Fruit fly (Drosophila melanogaster) S2 (cell line): ENCODE results near the gene Cyp309a2.

Experiments
- CG8478 ChIP-seq: fragments of >200 bp; optimal IDR thresholded peaks from 2 replicates; lab custom pipeline; 2018
- CTCF ChIP-seq, 2 experiments: fragments of >200 bp; optimal IDR thresholded peaks; 2 replicates each; lab custom pipeline; 2018

Gene Cyp309a2

DNA sequence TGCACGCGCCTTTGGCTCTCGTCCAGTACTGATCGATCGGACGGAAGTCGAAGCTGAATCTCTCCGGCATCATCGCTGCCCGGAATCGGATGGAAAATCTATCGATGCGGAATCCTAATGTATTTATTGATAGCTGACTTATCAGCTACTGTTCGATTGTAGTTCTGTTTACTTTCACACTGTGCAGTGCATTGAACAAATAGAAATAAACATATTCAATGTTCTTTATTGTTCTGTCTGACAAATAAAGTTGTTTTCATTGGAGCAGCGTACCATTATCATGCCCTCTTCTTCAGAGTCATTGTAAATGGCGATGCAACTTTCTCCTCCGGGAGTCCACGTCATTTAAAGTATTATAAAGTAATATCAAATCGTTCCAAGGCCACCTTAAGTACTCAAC lies at the start of gene Cyp309a2:
Cyp309a2 (minus strand) TSS at position 101 of the 400 bp plus-strand sequence.
- TF ChIP-seq CTCF (optimal IDR thresholded peaks at IDR 0.05; lab: Kevin White, UChicago) (no peak), CG8478 (lab: Kevin White, UChicago) (no peak)

DNA sequence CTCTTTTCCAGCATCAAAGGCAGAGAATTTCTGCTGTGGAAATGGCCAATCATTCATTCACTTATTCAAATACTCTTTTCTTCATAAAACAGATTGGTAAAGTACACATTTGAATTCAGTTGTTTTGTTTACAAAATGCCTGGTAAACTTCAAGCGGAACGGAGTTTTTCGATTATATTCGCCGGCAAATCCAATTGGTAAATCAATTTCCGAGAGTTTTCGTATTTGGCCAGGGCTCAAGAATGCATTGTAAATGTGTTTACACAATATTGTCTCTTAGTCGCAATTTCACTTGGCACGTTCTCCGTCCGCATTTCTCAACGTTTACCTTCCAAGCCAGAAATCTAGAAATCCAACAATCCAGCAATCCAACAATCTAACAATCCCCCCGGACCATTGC lies 47.0 kb upstream of the Cyp309a2 start, which contains the start of gene CG43403:
CG43403 (plus strand) TSS at position 301 of the 400 bp plus-strand sequence.
- TF ChIP-seq CG8478 (lab: Kevin White, UChicago) (no peak), CTCF (optimal IDR thresholded peaks at IDR 0.05; lab: Kevin White, UChicago) (no peak)

DNA sequence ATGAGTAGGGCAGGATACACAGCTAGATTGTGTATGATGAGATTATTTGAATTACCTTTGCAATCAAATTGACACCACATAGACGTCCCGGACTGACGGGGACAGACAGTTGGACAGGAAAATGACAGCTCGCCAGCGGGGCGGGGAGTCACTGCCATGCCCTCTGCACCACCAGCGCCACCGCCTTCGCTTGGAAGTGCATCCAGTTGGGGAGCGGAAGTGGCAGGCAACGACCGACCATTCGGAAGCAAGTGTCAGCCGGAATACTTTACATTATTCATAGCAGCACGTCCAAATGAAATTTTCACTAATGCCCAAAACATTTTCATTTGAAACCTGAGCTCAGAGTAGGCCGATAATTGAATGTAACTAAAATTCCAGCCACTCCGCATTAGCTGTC lies 36.9 kb upstream of the Cyp309a2 start, which contains the start of gene CG15395:
CG15395 (plus strand) TSS at position 301 of the 400 bp plus-strand sequence.
- TF ChIP-seq CTCF (optimal IDR thresholded peaks at IDR 0.05; lab: Kevin White, UChicago) (no peak), CG8478 (lab: Kevin White, UChicago) (no peak)

DNA sequence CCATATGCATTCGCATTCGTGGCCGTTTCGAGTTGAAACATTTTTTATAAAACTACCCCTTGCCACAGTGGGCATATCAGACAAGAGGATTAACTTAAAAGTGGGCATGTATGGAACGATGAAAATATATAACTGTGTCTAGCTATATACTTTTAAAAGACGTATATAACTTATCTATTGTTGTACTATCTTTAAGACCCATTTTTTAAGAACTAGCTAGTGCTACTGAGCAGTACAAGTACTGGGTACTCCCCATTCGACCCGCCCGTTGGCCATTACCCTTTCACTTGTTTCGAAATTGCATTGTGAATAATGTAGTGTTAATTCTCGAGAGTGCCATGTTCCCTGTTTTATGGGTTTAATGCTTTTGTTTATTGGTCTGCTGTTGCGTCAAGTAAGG lies 33.9 kb upstream of the Cyp309a2 start:
- no peak for TF ChIP-seq CG8478 (lab: Kevin White, UChicago)
- TF ChIP-seq CTCF (optimal IDR thresholded peaks at IDR 0.05; lab: Kevin White, UChicago) = no peak

DNA sequence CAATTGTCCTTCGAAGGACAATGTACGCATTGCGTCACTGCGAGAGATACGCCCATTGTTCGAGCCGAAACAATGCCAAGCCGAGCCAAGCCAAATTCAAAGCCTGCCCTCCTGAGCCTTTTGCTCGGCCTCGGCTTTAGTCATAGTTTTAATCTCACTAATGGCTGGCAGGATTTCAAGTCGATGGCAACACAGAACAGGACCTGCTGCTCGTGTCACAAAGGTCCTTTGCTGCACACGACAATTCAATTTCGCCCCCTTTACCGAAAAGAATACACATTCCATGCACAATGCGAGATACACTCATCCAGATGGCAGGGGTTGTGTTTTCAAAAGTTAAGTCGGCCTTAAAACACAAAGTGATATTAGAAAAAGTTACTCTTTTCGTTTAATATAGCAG lies 18.7 kb upstream of the Cyp309a2 start, which contains the start of gene CG15394:
CG15394 (plus strand) TSS at position 301 of the 400 bp plus-strand sequence.
- no peak for TF ChIP-seq CG8478 (lab: Kevin White, UChicago)
- TF ChIP-seq CTCF (optimal IDR thresholded peaks at IDR 0.05; lab: Kevin White, UChicago) = no peak

DNA sequence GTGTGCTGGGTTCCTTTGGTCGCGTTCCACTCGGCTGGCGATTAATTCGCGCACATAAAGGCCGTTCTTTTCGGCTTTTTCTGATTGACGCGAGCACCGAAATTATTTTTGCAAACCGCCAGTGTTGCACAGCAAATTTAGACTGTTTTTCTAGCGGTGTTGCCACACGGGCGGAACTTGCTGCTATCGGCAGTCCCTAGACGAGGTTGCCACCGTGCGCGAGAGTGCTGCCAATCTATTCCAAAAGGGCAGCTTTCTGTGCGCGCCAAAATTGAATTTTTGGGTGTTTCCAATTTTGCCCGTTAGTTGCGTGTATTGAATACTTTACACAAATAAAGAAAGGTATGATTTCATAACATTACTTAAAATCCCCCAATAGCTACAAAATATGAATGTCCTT lies 12.4 kb upstream of the Cyp309a2 start, which contains the start of gene Drp1:
Drp1 (minus strand) TSS at position 146 of the 400 bp plus-strand sequence.
- TF ChIP-seq CTCF (optimal IDR thresholded peaks at IDR 0.05; lab: Kevin White, UChicago) (peak; percentile 85 to 86), CG8478 (lab: Kevin White, UChicago) (no peak)

DNA sequence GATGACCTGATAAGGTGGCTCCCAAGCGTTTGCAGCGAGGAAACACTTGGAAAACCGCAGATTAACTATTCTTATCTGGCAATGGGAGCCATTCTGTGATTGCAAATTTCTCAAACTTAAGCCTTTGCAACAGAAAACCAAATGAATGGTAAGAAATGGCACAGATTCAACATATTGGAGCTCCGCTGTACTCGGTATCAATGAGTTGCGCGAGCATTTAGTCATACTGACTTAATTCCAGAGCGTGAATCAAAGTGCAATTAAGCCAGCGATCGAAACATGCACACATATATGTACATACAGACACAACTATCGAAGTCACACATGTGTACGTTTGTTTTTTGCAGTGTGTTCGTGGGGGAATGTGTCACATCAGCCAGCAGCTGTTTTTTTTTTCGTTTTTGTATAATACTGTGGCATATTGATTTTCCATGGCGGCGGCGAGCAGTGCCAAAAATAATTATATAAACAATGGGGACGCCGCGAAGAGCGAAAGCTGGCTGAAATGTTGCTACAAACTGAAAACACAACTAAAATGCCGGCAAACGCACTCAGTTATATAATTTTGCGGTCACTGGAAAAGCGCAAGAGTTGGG lies 11.7 kb upstream of the Cyp309a2 start:
- TF ChIP-seq CTCF (optimal IDR thresholded peaks at IDR 0.05; lab: Kevin White, UChicago) (no peak), CG8478 (lab: Kevin White, UChicago) (no peak)

DNA sequence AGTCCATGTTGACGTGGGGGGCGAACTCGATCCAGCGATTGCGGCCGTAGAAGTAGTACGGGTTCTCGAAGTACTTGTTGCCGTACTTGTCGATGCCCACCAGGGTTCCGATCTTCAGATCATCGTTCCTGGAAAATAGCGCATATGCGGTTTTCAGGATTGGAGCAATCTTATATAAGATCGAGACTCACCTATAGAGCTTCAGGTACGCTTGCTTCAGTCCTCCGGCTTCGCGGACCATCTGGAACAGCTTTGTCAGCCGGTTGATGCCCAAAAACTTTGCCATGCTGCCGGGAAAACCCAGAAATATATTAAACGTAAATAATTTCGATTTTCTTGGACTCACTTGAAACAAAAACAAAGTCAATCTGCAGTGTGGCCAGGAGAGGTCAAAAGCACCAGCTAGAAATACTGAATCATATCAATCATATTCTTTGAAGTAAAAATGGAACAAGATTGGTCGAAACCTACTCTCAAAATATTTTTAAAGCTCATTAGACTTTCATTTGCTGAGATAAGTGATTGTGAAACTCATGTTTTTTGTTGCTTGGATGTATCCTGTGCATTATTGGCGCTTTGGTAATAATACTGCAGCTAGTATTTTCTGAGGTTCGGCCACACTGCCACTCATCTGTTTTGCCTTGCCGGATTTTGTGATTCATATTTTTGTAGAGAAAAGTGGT lies 7.0 kb upstream of the Cyp309a2 start, which contains the start of the genes ND-B17.2 and Arpc5:
ND-B17.2 (minus strand) TSS at position 504 of the 683 bp plus-strand sequence.
Arpc5 (plus strand) TSS at position 624 of the 683 bp plus-strand sequence.
- TF ChIP-seq CTCF (optimal IDR thresholded peaks at IDR 0.05; lab: Kevin White, UChicago) (no peak), CG8478 (lab: Kevin White, UChicago) (no peak)

DNA sequence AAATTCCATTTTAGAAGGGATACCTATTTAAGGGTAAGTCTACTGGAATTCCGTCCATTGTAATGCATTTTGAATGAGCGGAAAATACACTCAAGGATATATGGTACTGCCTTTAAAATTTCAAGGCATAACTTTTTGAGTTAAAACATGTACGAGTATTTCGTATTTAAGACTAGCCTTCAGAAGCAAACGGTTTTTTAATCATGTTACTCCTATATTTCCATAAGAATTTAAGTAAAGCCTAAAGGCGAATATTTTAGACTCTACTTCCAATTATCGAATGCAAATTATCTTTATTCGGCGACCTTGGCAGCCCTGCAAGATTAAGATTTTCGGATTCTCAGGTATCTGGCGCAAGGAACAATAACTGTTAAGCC lies 4.5 kb upstream of the Cyp309a2 start, which contains the start of gene Elba2:
Elba2 (plus strand) TSS at position 327 of the 377 bp plus-strand sequence.
- TF ChIP-seq CG8478 (lab: Kevin White, UChicago) = no peak
- TF ChIP-seq CTCF (optimal IDR thresholded peaks at IDR 0.05; lab: Kevin White, UChicago) = no peak

DNA sequence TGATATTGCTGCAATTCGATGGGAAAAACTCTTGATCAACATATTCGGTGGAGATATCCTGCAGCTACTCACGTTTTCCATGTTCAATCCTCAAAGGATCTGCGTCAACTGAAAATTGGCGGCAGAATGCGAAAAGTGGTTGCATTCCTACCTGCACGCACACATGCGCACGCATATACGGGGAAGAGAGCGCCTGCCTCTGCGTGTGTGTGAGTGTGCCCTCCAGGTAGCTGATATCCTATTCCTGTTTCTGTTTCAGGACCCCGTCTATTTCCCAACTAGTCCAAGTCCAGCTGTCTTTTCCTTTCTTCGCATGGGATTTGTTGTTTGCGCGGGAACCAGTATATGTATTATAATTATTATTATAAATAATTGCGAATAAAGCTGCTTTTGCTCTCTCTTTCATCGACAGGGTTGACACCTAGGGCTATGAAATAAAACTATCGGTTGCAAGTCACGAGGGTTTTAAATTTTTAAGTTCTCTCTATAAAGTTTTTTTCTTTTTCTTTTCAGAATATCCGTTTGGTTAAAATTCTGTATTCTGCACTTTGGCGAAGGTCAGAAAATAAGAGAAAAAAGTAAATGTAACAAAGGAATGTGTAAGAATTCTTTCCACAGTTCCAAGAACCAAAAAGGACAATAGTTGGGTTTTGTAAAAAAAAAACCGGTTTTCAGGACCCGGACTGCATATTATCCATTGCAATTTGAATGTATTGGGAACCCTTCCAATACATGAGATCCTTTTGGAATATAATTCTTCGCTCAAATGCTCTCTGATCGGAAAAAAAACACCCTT lies 3.9 kb upstream of the Cyp309a2 start, which contains the start of gene insv:
insv (minus strand) TSS at position 433 of the 796 bp plus-strand sequence.
- TF ChIP-seq CG8478 (lab: Kevin White, UChicago) (no peak), CTCF (optimal IDR thresholded peaks at IDR 0.05; lab: Kevin White, UChicago) (no peak)

DNA sequence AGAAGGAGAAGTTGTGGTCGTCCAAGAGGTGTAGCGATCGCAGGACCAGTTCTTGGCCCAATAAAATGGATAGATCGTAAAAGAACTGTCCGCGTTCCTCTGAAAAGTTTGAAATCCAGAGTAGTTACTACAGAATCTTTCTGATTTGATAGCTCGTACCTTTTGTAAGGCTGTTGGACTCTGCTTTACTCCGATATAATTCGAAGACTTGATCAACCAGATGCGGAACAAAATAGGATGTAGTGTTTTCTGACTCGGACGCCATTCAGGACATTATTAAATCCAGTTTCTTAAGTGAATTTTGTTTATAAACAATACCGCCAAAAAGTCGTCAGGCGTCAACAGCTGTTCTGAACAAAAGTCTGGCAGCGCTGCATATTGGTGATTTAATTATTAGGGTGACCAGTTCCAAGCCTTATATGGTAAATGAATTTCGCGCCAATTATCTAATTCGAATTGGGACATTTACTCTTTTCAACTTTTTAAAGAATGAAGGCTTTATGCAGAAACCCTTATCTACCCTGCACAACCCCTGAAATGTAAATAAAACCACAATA lies 2.0 kb upstream of the Cyp309a2 start, which contains the start of the genes Rad1 and Sws1:
Rad1 (minus strand) TSS at position 336 of the 557 bp plus-strand sequence.
Sws1 (minus strand) TSS at position 336 of the 557 bp plus-strand sequence.
- TF ChIP-seq CTCF (optimal IDR thresholded peaks at IDR 0.05; lab: Kevin White, UChicago) = no peak
- no peak for TF ChIP-seq CG8478 (lab: Kevin White, UChicago)

DNA sequence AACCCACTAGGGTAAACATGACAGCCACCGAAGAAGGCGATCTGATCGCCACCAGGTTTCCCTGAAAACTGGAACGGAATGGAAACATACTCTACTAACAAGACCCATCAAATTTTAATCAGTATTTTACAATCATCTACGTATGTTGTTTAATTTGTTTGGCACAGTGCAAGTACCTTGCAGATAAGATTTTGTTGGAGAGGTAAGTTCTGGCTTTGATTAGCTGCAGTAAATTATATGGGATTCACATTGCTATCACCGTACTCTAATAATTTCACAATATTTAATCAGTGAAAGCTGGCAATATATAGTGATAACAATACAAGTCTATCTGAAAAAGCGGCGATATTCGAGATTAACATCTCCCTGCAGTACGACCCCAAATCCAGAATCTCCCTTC lies 8.1 kb downstream of the Cyp309a2 start, which contains the start of gene Cyp309a1:
Cyp309a1 (minus strand) TSS at position 73 of the 400 bp plus-strand sequence.
- TF ChIP-seq CTCF (optimal IDR thresholded peaks at IDR 0.05; lab: Kevin White, UChicago) = no peak
- TF ChIP-seq CG8478 (lab: Kevin White, UChicago) = no peak

DNA sequence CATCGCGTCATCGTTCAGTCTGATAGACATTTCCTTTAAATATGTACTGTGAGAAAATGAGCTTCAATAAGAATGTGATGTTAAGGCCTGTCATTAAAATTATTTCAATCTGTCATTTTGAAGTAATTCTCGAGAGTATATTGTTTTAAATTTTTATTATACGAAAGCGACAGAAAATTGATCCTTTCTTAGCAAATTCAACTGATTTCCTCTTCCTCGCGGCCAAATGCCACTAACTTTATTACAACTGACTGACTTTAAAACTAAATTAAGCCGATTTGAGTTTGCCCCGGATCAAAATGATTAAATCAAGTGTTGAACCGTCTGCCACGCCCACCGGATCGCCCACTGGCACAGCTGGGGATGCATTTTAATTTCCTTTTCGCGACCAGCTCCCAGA lies 20.1 kb downstream of the Cyp309a2 start, which contains the start of gene CG3515:
CG3515 (minus strand) TSS at position 101 of the 400 bp plus-strand sequence.
- TF ChIP-seq CTCF (optimal IDR thresholded peaks at IDR 0.05; lab: Kevin White, UChicago) (no peak), CG8478 (lab: Kevin White, UChicago) (no peak)
